Worm (Caenorhabditis elegans) whole organism, mixed stage, embryonic: Measurements from ENCODE around the gene C05E4.15.

Experiments
- elt-3 ChIP-seq: fragments of 150-350 bp; optimal IDR thresholded peaks from 2 replicates; lab custom pipeline; 2014; ENCODE audit warnings: missing biosample characterization, missing genetic modification characterization
- lin-13 ChIP-seq: fragments of 150-350 bp; optimal IDR thresholded peaks from 2 replicates; lab custom pipeline; 2014; ENCODE audit warnings: missing biosample characterization, missing genetic modification characterization
- mls-2 ChIP-seq: sonication (generic microtip); optimal IDR thresholded peaks from 2 replicates; lab custom pipeline; 2016; ENCODE audit warnings: mild to moderate bottlenecking, missing genetic modification characterization, moderate library complexity, missing compliant biosample characterization
- unc-62 ChIP-seq: fragments of 150-350 bp; optimal IDR thresholded peaks from 2 replicates; lab custom pipeline; 2014; ENCODE audit warnings: missing biosample characterization, missing genetic modification reagents, missing genetic modification characterization
- ztf-11 ChIP-seq: fragments of 150-350 bp; optimal IDR thresholded peaks from 2 replicates; lab custom pipeline; 2014; ENCODE audit warnings: missing biosample characterization, missing genetic modification characterization

ce11 chrV:802726-803125, 41.6 kb upstream of the C05E4.15 start:
- TF ChIP-seq mls-2 (tag; lab: Kevin White, UChicago) (no peak), elt-3 (tag; lab: Kevin White, UChicago) (no peak), ztf-11 (tag; lab: Kevin White, UChicago) (no peak), unc-62 (GFP tag; lab: Kevin White, UChicago) (no peak), lin-13 (tag; lab: Kevin White, UChicago) (no peak)
